Worm (Caenorhabditis elegans) whole organism, early embryonic: ENCODE measurements around the gene akt-2.

Experiments used
- B0310.2 ChIP-seq: sonication (generic microtip); optimal IDR thresholded peaks from 2 replicates; lab custom pipeline; 2016; ENCODE audit warnings: mild to moderate bottlenecking, missing genetic modification characterization, missing compliant biosample characterization
- aly-1 ChIP-seq: sonication (generic microtip); optimal IDR thresholded peaks from 2 replicates; lab custom pipeline; 2016; ENCODE audit warnings: missing genetic modification characterization, missing compliant biosample characterization
- ama-1 ChIP-seq: fragments of 150-350 bp; optimal IDR thresholded peaks from 2 replicates; lab custom pipeline; 2014
- ceh-13 ChIP-seq: fragments of 200-800 bp; sonication (Bioruptor generic); optimal IDR thresholded peaks from 2 replicates; lab custom pipeline; 2018; ENCODE audit warnings: mild to moderate bottlenecking, missing genetic modification characterization, missing compliant biosample characterization
- ceh-36 ChIP-seq: sonication (generic microtip); optimal IDR thresholded peaks from 2 replicates; lab custom pipeline; 2016; ENCODE audit warnings: missing genetic modification characterization, inconsistent platforms, missing compliant biosample characterization
- ets-7 ChIP-seq: sonication (generic microtip); optimal IDR thresholded peaks from 2 replicates; lab custom pipeline; 2016; ENCODE audit warnings: missing genotype, missing genetic modification characterization, missing compliant biosample characterization
- flt-1 ChIP-seq: fragments of 200-800 bp; sonication (Bioruptor generic); IDR thresholded peaks from 2 replicates; pipeline ENCODE4 v1.3.6; 2022; ENCODE audit warnings: missing genetic modification characterization, missing compliant biosample characterization
- hnd-1 ChIP-seq: sonication (generic microtip); optimal IDR thresholded peaks from 2 replicates; lab custom pipeline; 2016; ENCODE audit warnings: missing genetic modification characterization, missing compliant biosample characterization
- pes-1 ChIP-seq: fragments of 200-800 bp; sonication (Bioruptor generic); IDR thresholded peaks from 2 replicates; pipeline ENCODE4 v1.3.6; 2022; ENCODE audit warnings: missing genetic modification reagents, missing genetic modification characterization, missing compliant biosample characterization
- sea-1 ChIP-seq: fragments of 200-800 bp; sonication (Bioruptor generic); conservative IDR thresholded peaks from 2 replicates; pipeline ENCODE4 v1.3.6; 2022; ENCODE audit warnings: missing genetic modification characterization, missing compliant biosample characterization
- tbx-37 ChIP-seq: fragments of 200-800 bp; sonication (Bioruptor generic); conservative IDR thresholded peaks from 2 replicates; pipeline ENCODE4 v1.3.6; 2022; ENCODE audit warnings: missing genetic modification reagents, missing genetic modification characterization, missing compliant biosample characterization
- tra-4 ChIP-seq: sonication (generic microtip); optimal IDR thresholded peaks from 2 replicates; lab custom pipeline; 2017; ENCODE audit warnings: missing genetic modification characterization, missing compliant biosample characterization

- TF ChIP-seq ama-1 (no peak), flt-1 (no peak), pes-1 (GFP tag; lab: Robert Waterston, UW) (no peak), ets-7 (tag; lab: Kevin White, UChicago) (no peak), hnd-1 (tag; lab: Kevin White, UChicago) (no peak), ceh-36 (tag; lab: Kevin White, UChicago) (no peak), tbx-37 (no peak), tra-4 (no peak), sea-1 (GFP tag; lab: Robert Waterston, UW) (no peak), aly-1 (tag; lab: Kevin White, UChicago) (no peak), B0310.2 (tag; lab: Kevin White, UChicago) (no peak), ceh-13 (GFP tag; lab: Kevin White, UChicago) (no peak)
Measured at ce11 chrX:14131476-14131875, 16.0 kb upstream of the akt-2 start.
